Fruit fly (Drosophila melanogaster) whole organism, wandering third instar larva: ENCODE results near the gene CCT2.

Experiments
- Abd-B ChIP-seq: fragments of >200 bp; optimal IDR thresholded peaks from 2 replicates; lab custom pipeline; 2017; ENCODE audit warnings: missing biosample characterization, missing genetic modification characterization
- CG32264 ChIP-seq: fragments of 200-800 bp; sonication (Bioruptor generic); optimal IDR thresholded peaks from 2 replicates; lab custom pipeline; 2016; ENCODE audit warnings: missing biosample characterization, missing genetic modification characterization
- CG9705 ChIP-seq: fragments of 200-800 bp; sonication (Bioruptor generic); optimal IDR thresholded peaks from 2 replicates; lab custom pipeline; 2018; ENCODE audit warnings: missing biosample characterization, mild to moderate bottlenecking, missing genetic modification characterization
- Dfd ChIP-seq: fragments of >200 bp; optimal IDR thresholded peaks from 2 replicates; lab custom pipeline; 2017; ENCODE audit warnings: missing biosample characterization, missing genetic modification characterization
- Dif ChIP-seq: fragments of 200-275, 200-300 bp; sonication (Bioruptor generic); optimal IDR thresholded peaks from 2 replicates; lab custom pipeline; 2018; ENCODE audit warnings: missing biosample characterization, missing genetic modification characterization; ENCODE audit not compliant: partially characterized antibody
- GATAd ChIP-seq: sonication (Bioruptor generic); optimal IDR thresholded peaks from 2 replicates; lab custom pipeline; 2016; ENCODE audit warnings: missing biosample characterization, missing genetic modification characterization
- HLH106 ChIP-seq: fragments of 200-800 bp; optimal IDR thresholded peaks from 3 replicates; lab custom pipeline; 2019; ENCODE audit warnings: missing biosample characterization, mild to moderate bottlenecking, missing genetic modification characterization, moderate library complexity
- Hnf4 ChIP-seq: fragments of 200-800 bp; sonication (Bioruptor generic); optimal IDR thresholded peaks from 2 replicates; lab custom pipeline; 2016; ENCODE audit warnings: missing biosample characterization, mild to moderate bottlenecking, missing genetic modification characterization
- Hr83 ChIP-seq: fragments of 200-300 bp; sonication (Bioruptor generic); optimal IDR thresholded peaks from 2 replicates; lab custom pipeline; 2016; ENCODE audit warnings: missing biosample characterization, mild to moderate bottlenecking, missing genetic modification characterization, moderate library complexity; ENCODE audit not compliant: poor library complexity, severe bottlenecking
- Jra ChIP-seq: sonication (Bioruptor generic); optimal IDR thresholded peaks from 2 replicates; lab custom pipeline; 2016; ENCODE audit warnings: missing biosample characterization, missing genetic modification characterization
- Mio ChIP-seq: sonication (Bioruptor generic); optimal IDR thresholded peaks from 2 replicates; lab custom pipeline; 2016; ENCODE audit warnings: missing biosample characterization, missing genetic modification characterization
- N ChIP-seq: fragments of >200 bp; optimal IDR thresholded peaks from 2 replicates; lab custom pipeline; 2018; ENCODE audit warnings: missing biosample characterization, missing external identifiers, missing genetic modification characterization
- OdsH ChIP-seq: fragments of 200-800 bp; sonication (Bioruptor generic); optimal IDR thresholded peaks from 2 replicates; lab custom pipeline; 2016; ENCODE audit warnings: missing biosample characterization, mild to moderate bottlenecking, missing genetic modification characterization
- Rel ChIP-seq, 2 experiments: fragments of 200-800 bp; sonication (Bioruptor generic) in 1 of 2; optimal IDR thresholded peaks; 2 replicates in 1 of 2; 3 replicates in 1 of 2; lab custom pipeline; 2016 to 2019; ENCODE audit warnings: mild to moderate bottlenecking in 2 of 2, missing biosample characterization in 2 of 2, missing genetic modification characterization in 2 of 2, moderate library complexity in 1 of 2
- Sp1 ChIP-seq: fragments of 200-800 bp; sonication (Bioruptor generic); optimal IDR thresholded peaks from 3 replicates; lab custom pipeline; 2019; ENCODE audit warnings: missing biosample characterization, mild to moderate bottlenecking, missing genetic modification characterization, moderate library complexity
- Vsx2 ChIP-seq: fragments of 200-300, 225-300 bp; sonication (Bioruptor generic); optimal IDR thresholded peaks from 2 replicates; lab custom pipeline; 2018; ENCODE audit warnings: missing biosample characterization, missing genetic modification characterization; ENCODE audit not compliant: partially characterized antibody
- br ChIP-seq: fragments of 200-800 bp; sonication (Bioruptor generic); optimal IDR thresholded peaks from 2 replicates; lab custom pipeline; 2016; ENCODE audit warnings: missing biosample characterization, missing genetic modification characterization
- dl ChIP-seq, 2 experiments: fragments of 175-275, 200-275 bp in 1 of 2; fragments of 200-275 bp in 1 of 2; sonication (Bioruptor generic); optimal IDR thresholded peaks; lab custom pipeline; 2018; ENCODE audit warnings: mild to moderate bottlenecking in 2 of 2, missing biosample characterization in 2 of 2, missing genetic modification characterization in 2 of 2, moderate library complexity in 2 of 2; ENCODE audit not compliant: partially characterized antibody in 2 of 2, insufficient read depth in 1 of 2
- dmrt93B ChIP-seq: fragments of 200-800 bp; sonication (Bioruptor generic); optimal IDR thresholded peaks from 2 replicates; lab custom pipeline; 2018; ENCODE audit warnings: missing biosample characterization, mild to moderate bottlenecking, missing genetic modification characterization
- dsf ChIP-seq: sonication (Bioruptor generic); optimal IDR thresholded peaks from 2 replicates; lab custom pipeline; 2016; ENCODE audit warnings: missing biosample characterization, missing genetic modification characterization, borderline replicate concordance
- ey ChIP-seq: fragments of 200-800 bp; sonication (Bioruptor generic); optimal IDR thresholded peaks from 2 replicates; lab custom pipeline; 2016; ENCODE audit warnings: missing biosample characterization, missing genetic modification characterization
- foxo ChIP-seq, 2 experiments: fragments of 200-800 bp; sonication (Bioruptor generic); optimal IDR thresholded peaks; 2 replicates in 1 of 2; 3 replicates in 1 of 2; lab custom pipeline; 2016 to 2017; ENCODE audit warnings: missing biosample characterization in 2 of 2, missing genetic modification characterization in 2 of 2
- fru ChIP-seq: fragments of 200-800 bp; sonication (Bioruptor generic); optimal IDR thresholded peaks from 3 replicates; lab custom pipeline; 2016; ENCODE audit warnings: missing biosample characterization, mild to moderate bottlenecking, missing genetic modification characterization
- h ChIP-seq: fragments of 200-800 bp; sonication (Bioruptor generic); optimal IDR thresholded peaks from 3 replicates; lab custom pipeline; 2016; ENCODE audit warnings: missing biosample characterization, mild to moderate bottlenecking, missing genetic modification characterization
- jim ChIP-seq: fragments of 175-275, 200-325 bp; sonication (Bioruptor generic); optimal IDR thresholded peaks from 2 replicates; lab custom pipeline; 2016; ENCODE audit warnings: missing biosample characterization, mild to moderate bottlenecking, missing genetic modification characterization
- lola ChIP-seq: fragments of >200 bp; optimal IDR thresholded peaks from 2 replicates; lab custom pipeline; 2017; ENCODE audit warnings: missing biosample characterization, missing genetic modification characterization
- pan ChIP-seq: fragments of >200 bp; optimal IDR thresholded peaks from 2 replicates; lab custom pipeline; 2017
- psq ChIP-seq: fragments of 200-800 bp; sonication (Bioruptor generic); optimal IDR thresholded peaks from 3 replicates; lab custom pipeline; 2017; ENCODE audit warnings: missing biosample characterization, mild to moderate bottlenecking, missing genetic modification characterization, moderate library complexity
- rgr ChIP-seq: fragments of 200-800 bp; sonication (Bioruptor generic); optimal IDR thresholded peaks from 3 replicates; lab custom pipeline; 2016; ENCODE audit warnings: missing biosample characterization, mild to moderate bottlenecking, missing genetic modification characterization
- sv ChIP-seq: fragments of 200-800 bp; sonication (Bioruptor generic); optimal IDR thresholded peaks from 3 replicates; lab custom pipeline; 2016; ENCODE audit warnings: missing biosample characterization, missing genetic modification characterization
- tai ChIP-seq: sonication (Bioruptor generic); optimal IDR thresholded peaks from 2 replicates; lab custom pipeline; 2016; ENCODE audit warnings: missing biosample characterization, missing genetic modification characterization
- usp ChIP-seq: fragments of >200 bp; optimal IDR thresholded peaks from 2 replicates; lab custom pipeline; 2017; ENCODE audit warnings: missing biosample characterization, missing genetic modification characterization
- woc ChIP-seq: sonication (Bioruptor generic); optimal IDR thresholded peaks from 2 replicates; lab custom pipeline; 2016; ENCODE audit warnings: missing biosample characterization, mild to moderate bottlenecking, missing genetic modification characterization

Gene CCT2

DNA sequence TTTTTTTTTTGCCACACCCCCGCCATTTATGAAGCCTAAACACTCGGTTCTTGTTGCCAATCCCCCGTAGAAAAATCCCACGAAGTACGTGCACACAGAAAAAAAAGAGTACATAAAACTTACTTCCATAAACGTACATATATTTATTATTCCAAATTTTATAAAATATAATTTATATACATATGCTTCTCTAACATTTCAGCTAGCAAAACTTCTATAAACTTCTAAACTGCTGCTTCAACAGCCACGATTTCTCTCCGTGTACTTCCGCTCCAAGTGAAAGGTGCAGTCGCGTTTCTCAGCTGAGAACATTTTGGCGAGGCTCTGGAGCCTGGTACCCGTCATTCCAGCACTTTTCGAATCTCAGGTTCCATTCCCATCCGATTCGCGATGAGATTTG lies 26.6 kb upstream of the CCT2 start:
- TF ChIP-seq Mio (no peak), sv (no peak), fru (GFP tag; lab: Kevin White, UChicago) (peak; percentile 38), Rel (GFP tag; optimal IDR thresholded peaks at IDR 0.05; lab: Kevin White, UChicago) (peak; percentile 9), Rel (tag; optimal IDR thresholded peaks at IDR 0.05; lab: Kevin White, UChicago) (peak; percentile 34), h (GFP tag; lab: Kevin White, UChicago) (peak; percentile 61), Hnf4 (GFP tag; lab: Kevin White, UChicago) (peak; percentile 37), psq (GFP tag; lab: Kevin White, UChicago) (peak; percentile 53), woc (peak; percentile 43), ey (GFP tag; lab: Kevin White, UChicago) (peak; percentile 15), OdsH (GFP tag; lab: Kevin White, UChicago) (peak; percentile 46), Sp1 (GFP tag; lab: Kevin White, UChicago) (peak; percentile 68), HLH106 (tag; lab: Kevin White, UChicago) (peak; percentile 77), Dif (GFP tag; lab: Kevin White, UChicago) (no peak), rgr (GFP tag; lab: Kevin White, UChicago) (peak; percentile 61), foxo (GFP tag; optimal IDR thresholded peaks at IDR 0.05; lab: Kevin White, UChicago) (peak in 1 of 2 experiments; percentile 60), jim (no peak)

- TF ChIP-seq Dfd (no peak), woc (no peak), tai (GFP tag; lab: Kevin White, UChicago) (no peak), dmrt93B (GFP tag; lab: Kevin White, UChicago) (no peak), foxo (GFP tag; optimal IDR thresholded peaks at IDR 0.05; lab: Kevin White, UChicago) (no peak), pan (lab: Kevin White, UChicago) (no peak), Hnf4 (GFP tag; lab: Kevin White, UChicago) (no peak), br (no peak), OdsH (GFP tag; lab: Kevin White, UChicago) (no peak), lola (no peak), Jra (GFP tag; lab: Kevin White, UChicago) (no peak), jim (no peak), Hr83 (GFP tag; lab: Kevin White, UChicago) (no peak), ey (GFP tag; lab: Kevin White, UChicago) (no peak), CG9705 (GFP tag; lab: Kevin White, UChicago) (no peak), Rel (GFP tag; optimal IDR thresholded peaks at IDR 0.05; lab: Kevin White, UChicago) (no peak), Rel (tag; optimal IDR thresholded peaks at IDR 0.05; lab: Kevin White, UChicago) (no peak), Vsx2 (no peak), CG32264 (GFP tag; lab: Kevin White, UChicago) (no peak), dsf (GFP tag; lab: Kevin White, UChicago) (no peak)
Observed at dm6 chrX:9063425-9063824, 25.9 kb upstream of the CCT2 start.

- TF ChIP-seq Sp1 (GFP tag; lab: Kevin White, UChicago) (no peak), Hnf4 (GFP tag; lab: Kevin White, UChicago) (no peak), Hr83 (GFP tag; lab: Kevin White, UChicago) (no peak), HLH106 (tag; lab: Kevin White, UChicago) (no peak), pan (lab: Kevin White, UChicago) (no peak), dl (GFP tag; optimal IDR thresholded peaks at IDR 0.05; lab: Kevin White, UChicago; ENCODE audit: insufficient read depth in 1 of 2, partially characterized antibody in 2 of 2) (no peak), br (no peak), usp (GFP tag; lab: Kevin White, UChicago) (no peak), GATAd (GFP tag; lab: Kevin White, UChicago) (no peak), N (GFP tag; lab: Kevin White, UChicago) (no peak), Abd-B (GFP tag; lab: Kevin White, UChicago) (no peak), lola (no peak), OdsH (GFP tag; lab: Kevin White, UChicago) (no peak), foxo (GFP tag; optimal IDR thresholded peaks at IDR 0.05; lab: Kevin White, UChicago) (no peak), Jra (GFP tag; lab: Kevin White, UChicago) (no peak)
Observed at dm6 chrX:9064029-9064428, 25.3 kb upstream of the CCT2 start.
